Worm (Caenorhabditis elegans): ENCODE data around the gene trx-5.

trx-5 gene

DNA sequence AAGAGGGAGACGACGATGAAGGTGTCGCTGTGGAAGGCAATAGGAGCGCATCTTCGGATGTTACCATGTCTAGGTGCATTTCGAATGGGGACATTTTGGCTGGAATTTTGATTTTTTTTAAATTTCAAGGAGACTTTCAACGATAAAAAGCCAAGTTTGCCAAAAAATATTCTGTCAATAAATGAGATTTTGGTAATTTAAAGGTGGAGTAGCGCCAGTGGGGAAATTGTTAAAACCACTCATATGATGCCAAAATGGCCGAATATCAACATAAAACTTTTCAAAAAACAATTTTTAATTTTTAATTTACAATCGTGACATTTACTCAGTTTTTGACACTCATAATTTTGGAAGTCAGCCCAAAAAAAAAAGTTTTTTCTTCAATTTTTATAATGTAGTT is 22.7 kb downstream of the trx-5 start, which contains the start of gene nhr-260 (continued):
- TF ChIP-seq snpc-1.1 (tag; optimal IDR thresholded peaks at IDR 0.05; ENCODE audit: insufficient read depth): no peak

DNA sequence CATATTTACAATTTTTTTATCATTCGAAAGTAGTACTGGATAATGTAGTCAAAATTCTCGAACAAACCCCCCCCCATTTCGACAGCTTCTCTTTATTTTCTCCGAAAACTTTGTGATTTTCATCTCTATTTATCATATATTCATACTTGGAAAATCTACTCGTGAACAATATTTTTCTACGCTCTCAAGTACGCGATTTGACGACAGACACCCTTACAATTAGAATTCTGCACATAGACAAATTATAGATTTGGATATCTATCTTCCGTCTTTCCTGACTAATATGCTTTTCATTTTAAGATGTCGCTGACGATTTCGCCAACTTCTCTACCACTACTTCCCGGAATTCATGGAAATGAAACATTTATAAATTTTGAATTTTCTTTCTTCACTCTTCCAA is 28.2 kb downstream of the trx-5 start, which contains the start of gene sru-28:
Gene sru-28, plus strand, starts transcription at position 301 of the 400 bp plus-strand sequence.
- no peak for TF ChIP-seq rcor-1 (GFP tag; IDR thresholded peaks at IDR 0.05)
- TF ChIP-seq hrde-1 (tag; optimal IDR thresholded peaks at IDR 0.05; ENCODE audit: borderline replicate concordance): no peak

DNA sequence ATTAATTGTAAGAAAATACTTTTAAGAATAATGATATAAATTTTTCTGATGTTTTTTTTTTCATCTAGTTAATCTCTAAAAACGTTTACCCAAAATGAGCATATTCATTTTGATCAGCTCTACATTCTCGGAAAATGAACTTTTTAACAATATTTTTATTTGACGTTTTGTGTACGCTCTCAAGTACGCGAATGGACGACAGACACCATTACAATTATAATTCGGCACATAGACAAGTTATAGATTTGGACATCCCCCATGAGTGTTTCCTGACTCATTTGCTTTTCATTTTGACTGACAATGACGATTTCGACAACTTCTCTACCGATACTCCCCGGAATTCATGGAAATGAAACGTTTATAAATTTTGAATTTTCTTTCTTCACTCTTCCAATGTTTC is 35.1 kb downstream of the trx-5 start, which contains the start of gene sru-27:
Gene sru-27, plus strand, starts transcription at position 301 of the 400 bp plus-strand sequence.
- no peak for TF ChIP-seq Y95B8A.8 (GFP tag; IDR thresholded peaks at IDR 0.05)
- TF ChIP-seq attf-5 (GFP tag; optimal IDR thresholded peaks at IDR 0.05): no peak
- no peak for TF ChIP-seq F22D6.2 (tag; optimal IDR thresholded peaks at IDR 0.05)
- TF ChIP-seq nhr-90 (tag; optimal IDR thresholded peaks at IDR 0.05): no peak
- TF ChIP-seq cebp-1 (GFP tag; IDR thresholded peaks at IDR 0.05): no peak
- no peak for TF ChIP-seq cebp-1 (tag; optimal IDR thresholded peaks at IDR 0.05)
- TF ChIP-seq ceh-91 (GFP tag; IDR thresholded peaks at IDR 0.05): no peak
- TF ChIP-seq madf-8 (GFP tag; conservative IDR thresholded peaks at IDR 0.05): no peak
- no peak for TF ChIP-seq let-526 (GFP tag; IDR thresholded peaks at IDR 0.05)
- TF ChIP-seq tlf-1 (GFP tag; optimal IDR thresholded peaks at IDR 0.05): no peak
- TF ChIP-seq akir-1 (GFP tag; optimal IDR thresholded peaks at IDR 0.05): no peak
- TF ChIP-seq him-1 (tag; optimal IDR thresholded peaks at IDR 0.05): no peak

DNA sequence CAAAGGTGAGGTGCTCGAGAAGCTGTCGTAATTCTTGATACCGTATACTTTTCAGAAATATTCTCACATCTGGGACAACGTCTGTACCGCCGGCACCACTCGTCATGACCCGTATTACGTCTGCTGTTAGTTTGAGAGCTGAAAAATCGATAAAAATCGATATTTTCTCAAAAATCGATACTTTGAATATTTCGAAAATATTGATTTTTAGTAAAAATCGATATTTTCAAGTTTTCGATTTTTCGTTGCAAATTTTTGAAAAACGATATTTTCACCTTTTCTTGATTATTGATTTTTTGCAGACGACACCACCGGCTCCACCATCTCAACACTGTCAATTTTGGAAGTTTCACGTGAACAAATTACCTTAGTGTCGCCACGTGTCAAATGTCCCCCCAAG is 38.5 kb downstream of the trx-5 start:
- TF ChIP-seq snpc-3.4 (tag; optimal IDR thresholded peaks at IDR 0.05) (no peak), madf-10 (tag; optimal IDR thresholded peaks at IDR 0.05) (no peak), B0035.1 (tag; optimal IDR thresholded peaks at IDR 0.05) (no peak), dpl-1 (GFP tag; optimal IDR thresholded peaks at IDR 0.05) (no peak), hlh-26 (GFP tag; conservative IDR thresholded peaks at IDR 0.05) (no peak), ZK185.1 (tag; optimal IDR thresholded peaks at IDR 0.05; ENCODE audit: poor library complexity, severe bottlenecking) (no peak), D2030.7 (GFP tag; IDR thresholded peaks at IDR 0.05) (no peak), bed-1 (GFP tag; IDR thresholded peaks at IDR 0.05) (no peak), Y79H2A.3 (GFP tag; conservative IDR thresholded peaks at IDR 0.05) (no peak), nfyb-1 (GFP tag; IDR thresholded peaks at IDR 0.05) (no peak), gei-17 (GFP tag; optimal IDR thresholded peaks at IDR 0.05) (no peak), ets-4 (GFP tag; optimal IDR thresholded peaks at IDR 0.05) (no peak)

DNA sequence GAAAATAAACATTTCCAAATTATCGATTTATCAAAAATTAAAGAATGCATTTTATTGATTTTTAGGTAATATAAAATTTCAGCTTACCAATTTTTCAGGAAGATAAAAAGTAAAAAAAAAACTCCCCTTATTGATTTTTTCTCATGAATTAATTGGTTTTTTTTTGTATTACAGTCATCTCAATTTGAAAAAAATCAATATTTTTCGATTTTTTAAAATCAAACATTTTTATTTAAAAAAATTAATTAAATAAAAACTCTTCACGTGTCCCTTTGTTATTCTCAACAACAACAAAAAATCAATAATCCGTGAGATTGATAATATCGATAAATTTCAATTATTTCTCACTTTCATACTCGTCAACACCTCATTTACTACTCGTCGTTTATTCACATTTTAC is 38.9 kb downstream of the trx-5 start, which contains the start of gene C38C3.3:
Gene C38C3.3, plus strand, starts transcription at position 301 of the 400 bp plus-strand sequence.
- TF ChIP-seq snpc-1.3 (tag; optimal IDR thresholded peaks at IDR 0.05; ENCODE audit: insufficient read depth): no peak
- no peak for TF ChIP-seq egl-44 (GFP tag; IDR thresholded peaks at IDR 0.05)
- TF ChIP-seq snpc-1.1 (tag; optimal IDR thresholded peaks at IDR 0.05; ENCODE audit: insufficient read depth): no peak
- TF ChIP-seq snpc-3.4 (tag; optimal IDR thresholded peaks at IDR 0.05): no peak
- TF ChIP-seq F23B12.7 (tag; optimal IDR thresholded peaks at IDR 0.05; ENCODE audit: insufficient read depth): no peak
- no peak for TF ChIP-seq unc-62 (GFP tag; optimal IDR thresholded peaks at IDR 0.05)
- TF ChIP-seq F33H1.4 (GFP tag; IDR thresholded peaks at IDR 0.05): no peak
- TF ChIP-seq zim-3 (tag; optimal IDR thresholded peaks at IDR 0.05): no peak
- no peak for TF ChIP-seq D2030.7 (GFP tag; IDR thresholded peaks at IDR 0.05)
- TF ChIP-seq tlf-1 (GFP tag; optimal IDR thresholded peaks at IDR 0.05): no peak
- no peak for TF ChIP-seq K11D2.4 (GFP tag; IDR thresholded peaks at IDR 0.05)
- TF ChIP-seq athp-1 (tag; optimal IDR thresholded peaks at IDR 0.05): no peak
- TF ChIP-seq ztf-22 (GFP tag; optimal IDR thresholded peaks at IDR 0.05): no peak
